Fruit fly (Drosophila melanogaster) whole organism, embryonic: ENCODE measurements around the gene CG13876.

ENCODE experiments used
- B-H1 ChIP-seq: fragments of 200-800 bp; sonication (Bioruptor generic); IDR thresholded peaks from 3 replicates; pipeline ENCODE4 v1.3.6; 2022; ENCODE audit warnings: missing biosample characterization, missing genetic modification characterization
- CG14014 ChIP-seq: fragments of 200-800 bp; sonication (Bioruptor generic); IDR thresholded peaks from 2 replicates; pipeline ENCODE4 v1.3.6; 2022; ENCODE audit warnings: missing biosample characterization, missing genetic modification characterization
- CG1602 ChIP-seq: fragments of 200-800 bp; sonication (Bioruptor generic); optimal IDR thresholded peaks from 3 replicates; lab custom pipeline; 2016; ENCODE audit warnings: missing biosample characterization, missing genetic modification characterization
- CG17612 ChIP-seq: fragments of 200-800 bp; sonication (Bioruptor generic); IDR thresholded peaks from 2 replicates; pipeline ENCODE4 v1.3.6; 2022; ENCODE audit warnings: missing biosample characterization, missing genetic modification characterization
- CG18011 ChIP-seq: fragments of 200-800 bp; sonication (Bioruptor generic); optimal IDR thresholded peaks from 2 replicates; lab custom pipeline; 2017; ENCODE audit warnings: missing biosample characterization, missing genetic modification characterization, mild to moderate bottlenecking, moderate library complexity, missing genotype
- CG1832 ChIP-seq: fragments of 200-800 bp; sonication (Bioruptor generic); optimal IDR thresholded peaks from 2 replicates; lab custom pipeline; 2017; ENCODE audit warnings: missing biosample characterization, mild to moderate bottlenecking, missing genetic modification characterization, inconsistent platforms
- CG30020 ChIP-seq: fragments of 200-800 bp; optimal IDR thresholded peaks from 2 replicates; lab custom pipeline; 2019; ENCODE audit warnings: missing biosample characterization, mild to moderate bottlenecking, missing genetic modification characterization, moderate library complexity
- CG3726 ChIP-seq: fragments of 200-800 bp; sonication (Bioruptor generic); IDR thresholded peaks from 3 replicates; pipeline ENCODE4, ENCODE4 v1.3.6; 2022; ENCODE audit warnings: missing biosample characterization, missing genetic modification characterization
- CG3838 ChIP-seq: fragments of 200-800 bp; sonication (Bioruptor generic); optimal IDR thresholded peaks from 3 replicates; lab custom pipeline; 2016; ENCODE audit warnings: missing biosample characterization, missing genetic modification characterization
- CG6272 ChIP-seq: fragments of 200-800 bp; sonication (Bioruptor generic); IDR thresholded peaks from 2 replicates; pipeline ENCODE4 v1.3.6; 2022; ENCODE audit warnings: missing biosample characterization, missing genetic modification characterization
- CG6654 ChIP-seq: fragments of 200-800 bp; sonication (Bioruptor generic); optimal IDR thresholded peaks from 2 replicates; lab custom pipeline; 2017; ENCODE audit warnings: missing biosample characterization, mild to moderate bottlenecking, missing genetic modification characterization
- CG6813 ChIP-seq: fragments of 200-800 bp; sonication (Bioruptor generic); optimal IDR thresholded peaks from 2 replicates; lab custom pipeline; 2017; ENCODE audit warnings: missing biosample characterization, missing genetic modification characterization, mild to moderate bottlenecking, moderate library complexity, missing genetic modification reagents
- CG7963 ChIP-seq: fragments of 200-800 bp; sonication (Bioruptor generic); IDR thresholded peaks from 3 replicates; pipeline ENCODE4 v1.3.6; 2022; ENCODE audit warnings: missing biosample characterization, missing genetic modification characterization; ENCODE audit not compliant: partially characterized antibody
- CG8924 ChIP-seq: fragments of 200-800 bp; optimal IDR thresholded peaks from 3 replicates; lab custom pipeline; 2019; ENCODE audit warnings: missing biosample characterization, mild to moderate bottlenecking, missing genetic modification characterization, moderate library complexity
- CG9215 ChIP-seq: fragments of 200-800 bp; sonication (Bioruptor generic); IDR thresholded peaks from 2 replicates; pipeline ENCODE4 v1.3.6; 2022; ENCODE audit warnings: missing biosample characterization, missing genetic modification characterization
- Gsc ChIP-seq: fragments of 200-800 bp; sonication (Bioruptor generic); IDR thresholded peaks from 2 replicates; pipeline ENCODE4 v1.3.6; 2022; ENCODE audit warnings: missing biosample characterization, missing genetic modification characterization
- HLH54F ChIP-seq: fragments of 200-800 bp; sonication (Bioruptor generic); optimal IDR thresholded peaks from 3 replicates; lab custom pipeline; 2016; ENCODE audit warnings: missing biosample characterization, missing genetic modification characterization
- Hmx ChIP-seq: fragments of 200-800 bp; sonication (Bioruptor generic); optimal IDR thresholded peaks from 2 replicates; lab custom pipeline; 2016; ENCODE audit warnings: missing biosample characterization, missing genetic modification characterization
- Kr ChIP-seq: fragments of 200-800 bp; sonication (Bioruptor generic); optimal IDR thresholded peaks from 2 replicates; lab custom pipeline; 2017; ENCODE audit warnings: missing biosample characterization, mild to moderate bottlenecking, missing genetic modification characterization
- Max ChIP-seq: fragments of 200-800 bp; sonication (Bioruptor generic); optimal IDR thresholded peaks from 2 replicates; lab custom pipeline; 2016; ENCODE audit warnings: missing biosample characterization, mild to moderate bottlenecking, missing genetic modification characterization
- Opbp ChIP-seq: fragments of 200-800 bp; sonication (Bioruptor generic); IDR thresholded peaks from 3 replicates; pipeline ENCODE4 v1.3.6; 2022; ENCODE audit warnings: missing biosample characterization, missing genetic modification characterization; ENCODE audit not compliant: partially characterized antibody
- Rfx ChIP-seq: fragments of 200-800 bp; sonication (Bioruptor generic); IDR thresholded peaks from 2 replicates; pipeline ENCODE4 v1.3.6; 2022; ENCODE audit warnings: missing biosample characterization, missing genetic modification characterization
- Trl ChIP-seq, 3 experiments: fragments of >200 bp in 2 of 3; fragments of 200-800 bp in 1 of 3; sonication (Bioruptor generic) in 1 of 3; optimal IDR thresholded peaks; 2 replicates in 1 of 3; 3 replicates in 2 of 3; lab custom pipeline; 2016 to 2017; ENCODE audit warnings: missing biosample characterization in 1 of 3, missing genetic modification characterization in 1 of 3
- Xrp1 ChIP-seq: fragments of 200-800 bp; sonication (Bioruptor generic); IDR thresholded peaks from 2 replicates; pipeline ENCODE4 v1.3.6; 2022; ENCODE audit warnings: missing biosample characterization, missing genetic modification characterization
- ac ChIP-seq: fragments of 200-800 bp; sonication (Bioruptor generic); optimal IDR thresholded peaks from 3 replicates; lab custom pipeline; 2017; ENCODE audit warnings: missing biosample characterization, mild to moderate bottlenecking, missing genetic modification characterization
- amos ChIP-seq: fragments of 200-800 bp; sonication (Bioruptor generic); IDR thresholded peaks from 2 replicates; pipeline ENCODE4 v1.3.6; 2022; ENCODE audit warnings: missing biosample characterization, missing genetic modification characterization; ENCODE audit not compliant: partially characterized antibody
- ap ChIP-seq: fragments of 200-800 bp; sonication (Bioruptor generic); IDR thresholded peaks from 2 replicates; pipeline ENCODE4 v1.3.6; 2022; ENCODE audit warnings: missing biosample characterization, missing genetic modification characterization
- bab2 ChIP-seq: fragments of 200-800 bp; sonication (Bioruptor generic); optimal IDR thresholded peaks from 2 replicates; lab custom pipeline; 2016; ENCODE audit warnings: missing biosample characterization, missing genetic modification characterization
- bigmax ChIP-seq: fragments of 200-800 bp; sonication (Bioruptor generic); optimal IDR thresholded peaks from 2 replicates; lab custom pipeline; 2018; ENCODE audit warnings: missing biosample characterization, mild to moderate bottlenecking, missing genetic modification characterization
- crp ChIP-seq, 2 experiments: fragments of 200-800 bp; sonication (Bioruptor generic); optimal IDR thresholded peaks; 2 replicates in 1 of 2; 3 replicates in 1 of 2; lab custom pipeline; 2017; ENCODE audit warnings: missing biosample characterization in 2 of 2, missing genetic modification characterization in 2 of 2, mild to moderate bottlenecking in 1 of 2, moderate library complexity in 1 of 2
- en ChIP-seq: fragments of 200-800 bp; sonication (Bioruptor generic); optimal IDR thresholded peaks from 2 replicates; lab custom pipeline; 2016; ENCODE audit warnings: missing biosample characterization, missing genetic modification characterization
- ewg ChIP-seq: fragments of 200-800 bp; sonication (Bioruptor generic); optimal IDR thresholded peaks from 3 replicates; lab custom pipeline; 2017; ENCODE audit warnings: mild to moderate bottlenecking, missing biosample characterization, missing genetic modification reagents, missing genetic modification characterization
- gcm2 ChIP-seq: fragments of 200-800 bp; sonication (Bioruptor generic); optimal IDR thresholded peaks from 2 replicates; lab custom pipeline; 2016; ENCODE audit warnings: missing biosample characterization, missing genetic modification characterization
- lab ChIP-seq: fragments of 200-800 bp; sonication (Bioruptor generic); optimal IDR thresholded peaks from 3 replicates; lab custom pipeline; 2017; ENCODE audit warnings: missing biosample characterization, missing genetic modification characterization, mild to moderate bottlenecking, moderate library complexity, missing genetic modification reagents
- lilli ChIP-seq: fragments of 200-800 bp; sonication (Bioruptor generic); optimal IDR thresholded peaks from 3 replicates; lab custom pipeline; 2016; ENCODE audit warnings: missing biosample characterization, missing genetic modification characterization
- nom ChIP-seq: fragments of 200-800 bp; sonication (Bioruptor generic); optimal IDR thresholded peaks from 2 replicates; lab custom pipeline; 2017; ENCODE audit warnings: missing biosample characterization, missing genetic modification characterization, mild to moderate bottlenecking, moderate library complexity, missing genetic modification reagents
- onecut ChIP-seq: fragments of 200-800 bp; sonication (Bioruptor generic); IDR thresholded peaks from 2 replicates; pipeline ENCODE4 v1.3.6; 2022; ENCODE audit warnings: missing biosample characterization, missing genetic modification characterization
- otp ChIP-seq: fragments of 200-800 bp; sonication (Bioruptor generic); IDR thresholded peaks from 3 replicates; pipeline ENCODE4, ENCODE4 v1.3.6; 2022; ENCODE audit warnings: missing biosample characterization, missing genetic modification characterization
- pfk ChIP-seq: fragments of 200-800 bp; sonication (Bioruptor generic); optimal IDR thresholded peaks from 2 replicates; lab custom pipeline; 2018; ENCODE audit warnings: missing biosample characterization, mild to moderate bottlenecking, missing genetic modification characterization, moderate library complexity
- psq ChIP-seq: fragments of 200-800 bp; sonication (Bioruptor generic); optimal IDR thresholded peaks from 2 replicates; lab custom pipeline; 2017; ENCODE audit warnings: missing biosample characterization, missing genetic modification characterization
- so ChIP-seq: fragments of 200-800 bp; sonication (Bioruptor generic); IDR thresholded peaks from 3 replicates; pipeline ENCODE4 v1.3.6; 2022; ENCODE audit warnings: missing biosample characterization, missing genetic modification characterization
- tna ChIP-seq: fragments of 200-800 bp; sonication (Bioruptor generic); IDR thresholded peaks from 2 replicates; pipeline ENCODE4 v1.3.6; 2022; ENCODE audit warnings: missing biosample characterization, missing genetic modification characterization; ENCODE audit not compliant: partially characterized antibody
- twi ChIP-seq: fragments of 200-800 bp; optimal IDR thresholded peaks from 2 replicates; lab custom pipeline; 2019; ENCODE audit warnings: missing biosample characterization, mild to moderate bottlenecking, missing genetic modification characterization, moderate library complexity
- vnd ChIP-seq: fragments of 200-800 bp; sonication (Bioruptor generic); IDR thresholded peaks from 3 replicates; pipeline ENCODE4 v1.3.6; 2022; ENCODE audit warnings: missing biosample characterization, missing genetic modification characterization; ENCODE audit not compliant: partially characterized antibody
- vvl ChIP-seq: fragments of 200-800 bp; sonication (Bioruptor generic); IDR thresholded peaks from 2 replicates; pipeline ENCODE4 v1.3.6; 2022; ENCODE audit warnings: missing biosample characterization, missing genetic modification characterization
- zen2 ChIP-seq: fragments of 200-800 bp; sonication (Bioruptor generic); IDR thresholded peaks from 3 replicates; pipeline ENCODE4 v1.3.6; 2022; ENCODE audit warnings: missing biosample characterization, missing genetic modification characterization; ENCODE audit not compliant: partially characterized antibody

The CG13876 gene

DNA sequence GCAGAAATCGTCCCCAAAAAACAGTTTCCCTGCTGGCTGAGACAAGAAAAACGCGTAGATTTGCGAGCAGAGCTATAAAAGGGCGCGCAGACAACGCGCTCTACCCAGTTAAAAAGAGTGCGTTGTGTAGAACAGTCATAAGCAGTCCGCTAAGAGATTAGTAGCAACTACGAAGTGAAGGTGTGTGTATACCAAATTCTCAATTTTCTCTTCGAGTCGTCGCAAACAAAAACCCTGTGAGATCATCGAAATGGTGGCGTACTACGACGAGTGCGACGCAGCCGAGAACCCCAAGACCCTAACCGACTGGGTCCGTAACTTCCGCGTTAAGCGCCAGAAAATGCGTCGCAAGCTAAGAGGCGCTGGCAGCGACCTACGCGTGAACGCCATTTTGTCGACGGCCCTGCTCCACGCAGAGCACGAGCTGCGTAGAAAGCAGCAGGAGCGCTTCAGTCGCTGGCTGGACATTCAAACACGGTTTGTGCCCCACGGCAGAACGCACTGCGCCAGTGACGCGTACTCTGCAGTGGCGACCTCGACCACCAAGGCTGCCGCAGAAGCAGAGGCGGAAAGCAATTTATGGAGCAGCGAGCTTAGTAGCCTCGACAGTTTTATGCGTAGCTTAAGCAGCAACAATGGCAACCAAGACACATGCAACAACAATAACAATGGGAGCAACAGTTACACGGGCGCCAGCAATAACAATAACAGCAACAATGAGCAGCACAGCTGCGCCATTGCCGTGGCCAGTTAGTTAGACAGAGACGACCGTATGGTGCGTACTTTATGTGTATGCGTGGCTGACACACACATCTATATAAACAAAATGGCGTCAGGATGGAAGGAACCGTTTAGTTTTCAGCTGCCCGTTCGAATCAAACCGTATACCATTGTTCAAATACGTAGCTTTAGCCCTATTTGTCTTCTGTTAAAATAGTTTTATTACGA, 18.3 kb downstream of the CG13876 start (continued):
- no peak for TF ChIP-seq psq (GFP tag; lab: Kevin White, UChicago)
- 0 out of 2 replicates have a peak, but pooled peaks have one; percentile 11 for TF ChIP-seq tna (GFP tag; lab: Robert Waterston, UW)
- no peak for TF ChIP-seq CG7963
- peak in 1 of 2 experiments; percentile 46 for TF ChIP-seq crp (GFP tag; optimal IDR thresholded peaks at IDR 0.05; lab: Kevin White, UChicago)
- TF ChIP-seq CG1832: peak; percentile 52
- TF ChIP-seq CG6813 (GFP tag; lab: Kevin White, UChicago): peak; percentile 40
- TF ChIP-seq vnd: 0 out of 3 replicates have a peak, but pooled peaks have one; percentile 9
- peak; percentile 18 for TF ChIP-seq Xrp1
- TF ChIP-seq vvl: peak; percentile 39
- TF ChIP-seq CG9215: no peak
- TF ChIP-seq CG8924: peak; percentile 81
- TF ChIP-seq twi (tag; lab: Kevin White, UChicago): peak; percentile 1
- TF ChIP-seq Opbp (GFP tag; lab: Robert Waterston, UW): peak; percentile 69
- TF ChIP-seq Trl (optimal IDR thresholded peaks at IDR 0.05; lab: Kevin White, UChicago): peak in 1 of 2 experiments; percentile 28
- peak; percentile 22 for TF ChIP-seq Trl (GFP tag; optimal IDR thresholded peaks at IDR 0.05; lab: Kevin White, UChicago)
- no peak for TF ChIP-seq Hmx (GFP tag; lab: Kevin White, UChicago)
- no peak for TF ChIP-seq HLH54F (GFP tag; lab: Kevin White, UChicago)
- no peak for TF ChIP-seq Gsc
- TF ChIP-seq CG6654 (GFP tag; lab: Kevin White, UChicago): no peak
- TF ChIP-seq ac: peak; percentile 17
- no peak for TF ChIP-seq gcm2 (GFP tag; lab: Kevin White, UChicago)
- TF ChIP-seq CG3838 (GFP tag; lab: Kevin White, UChicago): peak; percentile 47
- TF ChIP-seq Rfx: peak; percentile 41
- peak; percentile 49; the same call in 1 of the 2 replicates for TF ChIP-seq amos (GFP tag; lab: Robert Waterston, UW)
- no peak for TF ChIP-seq en
- no peak for TF ChIP-seq CG1602 (GFP tag; lab: Kevin White, UChicago)
- TF ChIP-seq B-H1 (GFP tag; lab: Robert Waterston, UW): peak; percentile 46; the same call in 1 of the 3 replicates
- peak; percentile 16 for TF ChIP-seq lab (GFP tag; lab: Kevin White, UChicago)
- TF ChIP-seq lilli: peak; percentile 78
- TF ChIP-seq ap: peak; percentile 15; the same call in 1 of the 2 replicates
- 0 out of 3 replicates have a peak, but pooled peaks have one; percentile 11 for TF ChIP-seq CG3726 (GFP tag; lab: Robert Waterston, UW)
- TF ChIP-seq CG17612: no peak
- TF ChIP-seq ewg (GFP tag; lab: Kevin White, UChicago): peak; percentile 76
- peak; percentile 33 for TF ChIP-seq pfk (GFP tag; lab: Kevin White, UChicago)
- TF ChIP-seq bigmax (GFP tag; lab: Kevin White, UChicago): peak; percentile 25
- TF ChIP-seq CG6272 (GFP tag; lab: Robert Waterston, UW): 0 out of 2 replicates have a peak, but pooled peaks have one; percentile 21
- TF ChIP-seq CG30020 (tag; lab: Kevin White, UChicago): no peak
- TF ChIP-seq bab2 (GFP tag; lab: Kevin White, UChicago): no peak
- no peak for TF ChIP-seq zen2 (GFP tag; lab: Robert Waterston, UW)
- TF ChIP-seq CG18011 (GFP tag; lab: Kevin White, UChicago): no peak
- no peak for TF ChIP-seq Kr (GFP tag; lab: Kevin White, UChicago)
- TF ChIP-seq Max (GFP tag; lab: Kevin White, UChicago): no peak
- TF ChIP-seq otp (GFP tag; lab: Robert Waterston, UW): peak; percentile 10; the same call in 1 of the 3 replicates
- TF ChIP-seq nom: peak; percentile 78
- peak; percentile 3; the same call in 1 of the 2 replicates for TF ChIP-seq onecut (GFP tag; lab: Robert Waterston, UW)
- peak; percentile 17; the same call in 1 of the 3 replicates for TF ChIP-seq so (GFP tag; lab: Robert Waterston, UW)
- peak; percentile 32; the same call in 1 of the 2 replicates for TF ChIP-seq CG14014 (GFP tag; lab: Robert Waterston, UW)
